Fruit fly (Drosophila melanogaster) whole organism, embryonic: ENCODE measurements around the gene CG46026.

ENCODE experiments used
- CG11247 ChIP-seq: fragments of 200-800 bp; sonication (Bioruptor generic); IDR thresholded peaks from 2 replicates; pipeline ENCODE4 v1.3.6; 2022; ENCODE audit warnings: missing biosample characterization, missing genetic modification characterization
- Ets65A ChIP-seq: fragments of 200-800 bp; sonication (Bioruptor generic); peaks from one replicate; lab custom pipeline; 2016; ENCODE audit warnings: missing biosample characterization, missing genetic modification characterization
- Hr51 ChIP-seq, 2 experiments: fragments of 200-800 bp; sonication (Bioruptor generic); optimal IDR thresholded peaks; 2 replicates in 1 of 2; 3 replicates in 1 of 2; lab custom pipeline; 2016 to 2018; ENCODE audit warnings: missing biosample characterization in 2 of 2, missing genetic modification characterization in 2 of 2, mild to moderate bottlenecking in 1 of 2, moderate library complexity in 1 of 2
- NC2β ChIP-seq: fragments of 200-800 bp; sonication (Bioruptor generic); optimal IDR thresholded peaks from 2 replicates; lab custom pipeline; 2016; ENCODE audit warnings: missing biosample characterization, missing genetic modification characterization
- NFAT ChIP-seq: fragments of 200-800 bp; sonication (Bioruptor generic); IDR thresholded peaks from 2 replicates; pipeline ENCODE4 v1.3.6; 2022; ENCODE audit warnings: missing biosample characterization, missing genetic modification characterization
- Nf-YC ChIP-seq: fragments of 200-800 bp; optimal IDR thresholded peaks from 3 replicates; lab custom pipeline; 2019; ENCODE audit warnings: missing biosample characterization, mild to moderate bottlenecking, missing genetic modification characterization, moderate library complexity
- gt ChIP-seq: fragments of 200-800 bp; sonication (Bioruptor generic); IDR thresholded peaks from 2 replicates; pipeline ENCODE4 v1.3.6; 2022; ENCODE audit warnings: missing biosample characterization, missing genetic modification characterization
- sisA ChIP-seq: fragments of 200-800 bp; sonication (Bioruptor generic); IDR thresholded peaks from 2 replicates; pipeline ENCODE4 v1.3.6; 2022; ENCODE audit warnings: missing biosample characterization, missing genetic modification characterization
- tup ChIP-seq: fragments of 200-800 bp; sonication (Bioruptor generic); optimal IDR thresholded peaks from 2 replicates; lab custom pipeline; 2016; ENCODE audit warnings: missing biosample characterization, mild to moderate bottlenecking, missing genetic modification characterization, moderate library complexity

dm6 chr3R:6291437-6291836 is 15.2 kb upstream of the CG46026 start, which contains the start of gene Osi13:
- TF ChIP-seq NC2β (no peak), NFAT (GFP tag; lab: Robert Waterston, UW) (no peak), Hr51 (GFP tag; optimal IDR thresholded peaks at IDR 0.05; lab: Kevin White, UChicago) (no peak), Nf-YC (tag; lab: Kevin White, UChicago) (no peak), CG11247 (GFP tag; lab: Robert Waterston, UW) (no peak), Ets65A (GFP tag; lab: Kevin White, UChicago) (no peak), gt (GFP tag; lab: Robert Waterston, UW) (no peak), tup (no peak), sisA (GFP tag; lab: Robert Waterston, UW) (no peak)
